Worm (Caenorhabditis elegans) whole organism, L4 larva: Measurements from ENCODE around the gene ZK1058.9.

Source experiments
- F10B5.3 ChIP-seq: sonication (generic microtip); optimal IDR thresholded peaks from 2 replicates; lab custom pipeline; 2016; ENCODE audit warnings: mild to moderate bottlenecking, missing genetic modification characterization, missing compliant biosample characterization
- F26F4.8 ChIP-seq: fragments of 200-800 bp; sonication (Bioruptor generic); conservative IDR thresholded peaks from 2 replicates; pipeline ENCODE4 v1.3.6; 2022; ENCODE audit warnings: missing genetic modification characterization, missing compliant biosample characterization
- F37D6.2 ChIP-seq: sonication (generic microtip); optimal IDR thresholded peaks from 2 replicates; lab custom pipeline; 2016; ENCODE audit warnings: mild to moderate bottlenecking, missing genetic modification characterization, missing compliant biosample characterization
- R02D3.7 ChIP-seq: fragments of 150-350 bp; sonication (generic microtip); optimal IDR thresholded peaks from 3 replicates; lab custom pipeline; 2014; ENCODE audit warnings: missing biosample characterization, missing genetic modification characterization
- aha-1 ChIP-seq: fragments of 150-350 bp; peaks from one replicate; lab custom pipeline; 2014; ENCODE audit warnings: missing biosample characterization, missing genetic modification characterization
- arid-1 ChIP-seq: fragments of 200-800 bp; sonication (Bioruptor generic); conservative IDR thresholded peaks from 2 replicates; pipeline ENCODE4 v1.3.6; 2022; ENCODE audit warnings: missing genetic modification reagents, missing genetic modification characterization, missing compliant biosample characterization
- ceh-20 ChIP-seq: fragments of 200-800 bp; sonication (Bioruptor generic); IDR thresholded peaks from 2 replicates; pipeline ENCODE4 v1.3.6; 2022; ENCODE audit warnings: missing genetic modification reagents, missing genetic modification characterization, missing compliant biosample characterization
- ceh-32 ChIP-seq: sonication (generic microtip); optimal IDR thresholded peaks from 2 replicates; lab custom pipeline; 2016; ENCODE audit warnings: mild to moderate bottlenecking, missing genetic modification characterization, missing compliant biosample characterization; ENCODE audit not compliant: poor library complexity
- ceh-44 ChIP-seq: fragments of 200-800 bp; sonication (Bioruptor generic); IDR thresholded peaks from 2 replicates; pipeline ENCODE4 v1.3.6; 2022; ENCODE audit warnings: missing genetic modification reagents, missing genetic modification characterization, missing compliant biosample characterization
- ceh-62 ChIP-seq: sonication (generic microtip); optimal IDR thresholded peaks from 2 replicates; lab custom pipeline; 2017; ENCODE audit warnings: missing biosample characterization, missing genetic modification characterization
- ceh-82 ChIP-seq: sonication (generic microtip); optimal IDR thresholded peaks from 2 replicates; lab custom pipeline; 2017; ENCODE audit warnings: missing biosample characterization, missing genetic modification characterization
- cey-2 ChIP-seq: sonication (generic microtip); optimal IDR thresholded peaks from 3 replicates; lab custom pipeline; 2017; ENCODE audit warnings: missing genetic modification characterization, mild to moderate bottlenecking, missing compliant biosample characterization, antibody characterized with exemption, borderline replicate concordance; ENCODE audit not compliant: insufficient read depth
- ctbp-1 ChIP-seq: fragments of 200-800 bp; sonication (Bioruptor generic); IDR thresholded peaks from 2 replicates; pipeline ENCODE4 v1.3.6; 2022; ENCODE audit warnings: missing genetic modification reagents, missing genetic modification characterization, missing compliant biosample characterization
- daf-16 ChIP-seq, 3 experiments: sonication (generic microtip); optimal IDR thresholded peaks; 2 replicates each; lab custom pipeline; 2016 to 2017; ENCODE audit warnings: missing genetic modification characterization in 3 of 3, missing genetic modification reagents in 3 of 3, mild to moderate bottlenecking in 2 of 3, missing compliant biosample characterization in 2 of 3, missing biosample characterization in 1 of 3, moderate library complexity in 1 of 3
- dmd-6 ChIP-seq: fragments of 200-800 bp; sonication (Bioruptor generic); IDR thresholded peaks from 2 replicates; pipeline ENCODE4 v1.3.6; 2022; ENCODE audit warnings: missing genetic modification reagents, missing genetic modification characterization, missing compliant biosample characterization
- dpl-1 ChIP-seq: fragments of 150-350 bp; optimal IDR thresholded peaks from 2 replicates; lab custom pipeline; 2014; ENCODE audit warnings: missing biosample characterization, missing genetic modification reagents, missing genetic modification characterization
- dve-1 ChIP-seq: sonication (generic microtip); optimal IDR thresholded peaks from 2 replicates; lab custom pipeline; 2017; ENCODE audit warnings: antibody characterized with exemption, mild to moderate bottlenecking, missing genetic modification characterization, missing compliant biosample characterization; ENCODE audit not compliant: insufficient read depth
- egl-43 ChIP-seq: fragments of 200-800 bp; sonication (Bioruptor generic); IDR thresholded peaks from 2 replicates; pipeline ENCODE4 v1.3.6; 2022; ENCODE audit warnings: missing genetic modification reagents, missing genetic modification characterization, missing compliant biosample characterization
- hif-1 ChIP-seq, 2 experiments: sonication (generic microtip); optimal IDR thresholded peaks; 2 replicates each; lab custom pipeline; 2016 to 2017; ENCODE audit warnings: missing compliant biosample characterization in 2 of 2, missing genetic modification characterization in 2 of 2, missing genetic modification reagents in 2 of 2, missing genotype in 2 of 2, mild to moderate bottlenecking in 1 of 2
- hlh-11 ChIP-seq: fragments of 200-800 bp; sonication (Bioruptor generic); optimal IDR thresholded peaks from 2 replicates; lab custom pipeline; 2018; ENCODE audit warnings: mild to moderate bottlenecking, missing genetic modification characterization, missing compliant biosample characterization
- hlh-30 ChIP-seq: sonication (generic microtip); optimal IDR thresholded peaks from 2 replicates; lab custom pipeline; 2017; ENCODE audit warnings: antibody characterized with exemption, mild to moderate bottlenecking, missing genetic modification characterization, missing compliant biosample characterization; ENCODE audit not compliant: insufficient read depth
- jun-1 ChIP-seq: fragments of 150-350 bp; optimal IDR thresholded peaks from 2 replicates; lab custom pipeline; 2014; ENCODE audit warnings: missing biosample characterization, missing genetic modification reagents, missing genetic modification characterization
- lsy-2 ChIP-seq, 2 experiments: fragments of 150-350 bp in 1 of 2; sonication (generic microtip) in 1 of 2; optimal IDR thresholded peaks; 2 replicates each; lab custom pipeline; 2014 to 2017; ENCODE audit warnings: missing biosample characterization in 2 of 2, missing genetic modification characterization in 2 of 2
- madf-5 ChIP-seq, 2 experiments: fragments of 200-800 bp; sonication (Bioruptor generic); IDR thresholded peaks; 2 replicates each; pipeline ENCODE4 v1.3.6; 2022; ENCODE audit warnings: missing compliant biosample characterization in 2 of 2, missing genetic modification characterization in 2 of 2
- madf-9 ChIP-seq: fragments of 200-800 bp; sonication (Bioruptor generic); conservative IDR thresholded peaks from 2 replicates; pipeline ENCODE4 v1.3.6; 2022; ENCODE audit warnings: missing genetic modification reagents, missing genetic modification characterization, missing compliant biosample characterization
- mep-1 ChIP-seq: fragments of 150-350 bp; sonication (generic microtip); optimal IDR thresholded peaks from 3 replicates; lab custom pipeline; 2014; ENCODE audit warnings: missing biosample characterization, missing genetic modification characterization
- mes-2 ChIP-seq: sonication (generic microtip); optimal IDR thresholded peaks from 2 replicates; lab custom pipeline; 2016; ENCODE audit warnings: missing genotype, mild to moderate bottlenecking, missing genetic modification characterization, missing compliant biosample characterization; ENCODE audit not compliant: poor library complexity, severe bottlenecking
- mxl-2 ChIP-seq: fragments of 200-800 bp; sonication (Bioruptor generic); conservative IDR thresholded peaks from 2 replicates; pipeline ENCODE4 v1.3.6; 2022; ENCODE audit warnings: missing genetic modification reagents, missing genetic modification characterization, missing compliant biosample characterization
- nhr-102 ChIP-seq: sonication (generic microtip); optimal IDR thresholded peaks from 2 replicates; lab custom pipeline; 2016; ENCODE audit warnings: mild to moderate bottlenecking, missing genetic modification characterization, moderate library complexity, missing compliant biosample characterization
- nhr-11 ChIP-seq: fragments of 150-350 bp; optimal IDR thresholded peaks from 2 replicates; lab custom pipeline; 2014; ENCODE audit warnings: missing biosample characterization, missing genetic modification characterization
- nhr-28 ChIP-seq: fragments of 150-350 bp; optimal IDR thresholded peaks from 2 replicates; lab custom pipeline; 2014; ENCODE audit warnings: missing biosample characterization, missing genetic modification characterization
- nhr-77 ChIP-seq: fragments of 150-350 bp; optimal IDR thresholded peaks from 2 replicates; lab custom pipeline; 2014; ENCODE audit warnings: missing biosample characterization, missing genetic modification characterization
- pqm-1 ChIP-seq: sonication (generic microtip); optimal IDR thresholded peaks from 2 replicates; lab custom pipeline; 2017; ENCODE audit warnings: missing biosample characterization, missing genetic modification characterization
- rbr-2 ChIP-seq: sonication (generic microtip); optimal IDR thresholded peaks from 2 replicates; lab custom pipeline; 2016; ENCODE audit warnings: missing genotype, missing genetic modification characterization, missing compliant biosample characterization
- saeg-2 ChIP-seq: fragments of 200-800 bp; sonication (Bioruptor generic); IDR thresholded peaks from 2 replicates; pipeline ENCODE4 v1.3.6; 2022; ENCODE audit warnings: missing genetic modification reagents, missing genetic modification characterization, missing compliant biosample characterization
- snpc-1.2 ChIP-seq: fragments of 200-800 bp; sonication (Bioruptor generic); IDR thresholded peaks from 2 replicates; pipeline ENCODE4 v1.3.6; 2022; ENCODE audit warnings: missing genetic modification reagents, missing genetic modification characterization, missing compliant biosample characterization
- unc-39 ChIP-seq: sonication (generic microtip); optimal IDR thresholded peaks from 2 replicates; lab custom pipeline; 2017; ENCODE audit warnings: missing biosample characterization, missing genetic modification characterization
- vab-7 ChIP-seq: fragments of 200-800 bp; sonication (Bioruptor generic); IDR thresholded peaks from 2 replicates; pipeline ENCODE4 v1.3.6; 2022; ENCODE audit warnings: missing genetic modification reagents, missing genetic modification characterization, missing compliant biosample characterization
- zag-1 ChIP-seq: fragments of 150-350 bp; optimal IDR thresholded peaks from 2 replicates; lab custom pipeline; 2014; ENCODE audit warnings: missing biosample characterization, missing genetic modification characterization
- zip-11 ChIP-seq: fragments of 200-800 bp; sonication (Bioruptor generic); IDR thresholded peaks from 2 replicates; pipeline ENCODE4 v1.3.6; 2022; ENCODE audit warnings: missing genetic modification characterization, missing compliant biosample characterization

ZK1058.9 gene

DNA sequence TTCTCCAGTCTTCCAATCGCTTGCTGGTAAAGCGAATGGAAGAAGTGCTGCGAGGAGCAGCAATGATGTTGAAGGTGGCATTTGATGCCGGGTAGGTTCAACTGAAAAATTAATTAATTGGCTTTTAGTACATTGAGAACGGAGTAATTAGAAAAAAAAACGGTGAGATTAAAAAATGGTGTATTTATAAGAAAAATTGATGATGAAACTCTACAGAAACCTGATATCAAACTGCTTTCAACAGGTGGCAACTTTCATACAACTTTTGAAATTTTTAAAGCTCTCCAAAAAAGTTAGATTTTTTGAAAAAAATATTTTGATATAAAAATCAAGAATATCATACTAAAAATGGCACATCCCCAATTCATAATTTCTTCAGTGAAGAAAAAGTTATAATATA, 12.0 kb downstream of the ZK1058.9 start, which contains the start of gene pat-3:
pat-3 (minus strand) TSS at position 101 of the 400 bp plus-strand sequence.
- TF ChIP-seq ceh-82 (tag; lab: Kevin White, UChicago) (no peak), F10B5.3 (no peak), ceh-32 (no peak), F26F4.8 (no peak), unc-39 (tag; lab: Kevin White, UChicago) (no peak), jun-1 (tag; lab: Kevin White, UChicago) (no peak), ctbp-1 (no peak), zag-1 (no peak), ceh-62 (tag; lab: Kevin White, UChicago) (no peak), mep-1 (tag; lab: Kevin White, UChicago) (no peak), nhr-102 (no peak), ceh-20 (no peak), zip-11 (no peak), dpl-1 (GFP tag; lab: Kevin White, UChicago) (no peak), vab-7 (no peak), R02D3.7 (tag; lab: Kevin White, UChicago) (no peak)

DNA sequence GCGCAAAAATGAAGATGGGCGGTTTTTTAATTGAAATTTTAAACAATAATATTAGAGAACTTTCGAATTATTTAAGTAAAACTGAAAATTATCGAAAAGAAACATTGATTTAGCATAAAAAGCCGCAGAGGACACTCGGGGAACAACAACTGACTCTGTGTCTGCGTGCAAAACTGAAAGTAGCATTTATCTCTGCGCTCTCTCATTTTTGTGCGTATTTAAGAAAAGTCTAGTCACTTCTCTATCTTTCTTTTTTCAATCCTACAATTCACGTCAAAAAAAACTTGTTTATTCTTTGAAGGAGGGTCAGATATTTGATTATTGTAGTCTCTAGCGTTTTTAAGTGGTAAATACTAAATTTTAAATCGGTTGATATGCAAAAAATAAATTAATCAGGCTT, 17.8 kb downstream of the ZK1058.9 start:
- TF ChIP-seq hlh-11 (tag; lab: Kevin White, UChicago) (peak; percentile 58), nhr-77 (peak; percentile 5), arid-1 (GFP tag; lab: Robert Waterston, UW) (0 out of 2 replicates have a peak, but pooled peaks have one; percentile 13), pqm-1 (tag; lab: Kevin White, UChicago) (no peak), mxl-2 (GFP tag; lab: Robert Waterston, UW) (no peak), rbr-2 (tag; lab: Kevin White, UChicago) (peak; percentile 14), nhr-11 (tag; lab: Kevin White, UChicago) (peak; percentile 68), saeg-2 (GFP tag; lab: Robert Waterston, UW) (no peak), madf-9 (GFP tag; lab: Robert Waterston, UW) (no peak), mes-2 (peak; percentile 25), dmd-6 (GFP tag; lab: Robert Waterston, UW) (peak; percentile 13; the same call in 1 of the 2 replicates), mep-1 (tag; lab: Kevin White, UChicago) (peak; percentile 57), snpc-1.2 (GFP tag; lab: Robert Waterston, UW) (no peak), egl-43 (no peak), hlh-30 (tag; lab: Kevin White, UChicago) (peak; percentile 41), daf-16 (GFP tag; optimal IDR thresholded peaks at IDR 0.05; lab: Kevin White, UChicago) (peak in 1 of 2 experiments; percentile 75), daf-16 (tag; optimal IDR thresholded peaks at IDR 0.05; lab: Kevin White, UChicago) (peak; percentile 66), aha-1 (tag; lab: Kevin White, UChicago) (peak; percentile 100), madf-5 (GFP tag; IDR thresholded peaks at IDR 0.05; lab: Robert Waterston, UW) (no peak), F37D6.2 (tag; lab: Kevin White, UChicago) (no peak), ceh-44 (GFP tag; lab: Robert Waterston, UW) (no peak), nhr-28 (tag; lab: Kevin White, UChicago) (peak; percentile 98), cey-2 (no peak), hif-1 (tag; optimal IDR thresholded peaks at IDR 0.05; lab: Kevin White, UChicago) (peak; percentile 45 to 99), dve-1 (tag; lab: Kevin White, UChicago) (peak; percentile 62), jun-1 (tag; lab: Kevin White, UChicago) (no peak), lsy-2 (tag; optimal IDR thresholded peaks at IDR 0.05; lab: Kevin White, UChicago) (peak; percentile 12 to 43)
